Worm (Caenorhabditis elegans) whole organism, L4 larva: Measurements from ENCODE around the gene sec-24.1.

ENCODE experiments used
- D1046.2 ChIP-seq: fragments of 200-800 bp; sonication (Bioruptor generic); IDR thresholded peaks from 2 replicates; pipeline ENCODE4 v1.3.6; 2022; ENCODE audit warnings: missing genetic modification characterization, missing compliant biosample characterization
- F49E8.2 ChIP-seq: sonication (generic microtip); optimal IDR thresholded peaks from 2 replicates; lab custom pipeline; 2016; ENCODE audit warnings: missing compliant biosample characterization, mild to moderate bottlenecking, missing genetic modification characterization, borderline replicate concordance
- T20F7.1 ChIP-seq: fragments of 200-800 bp; sonication (Bioruptor generic); optimal IDR thresholded peaks from 2 replicates; lab custom pipeline; 2018; ENCODE audit warnings: mild to moderate bottlenecking, missing genetic modification characterization, missing compliant biosample characterization
- T26A8.4 ChIP-seq: fragments of 200-800 bp; sonication (Bioruptor generic); IDR thresholded peaks from 2 replicates; pipeline ENCODE4 v1.3.6; 2022; ENCODE audit warnings: missing genetic modification characterization, missing compliant biosample characterization
- Y48G9A.11 ChIP-seq: fragments of 200-800 bp; sonication (Bioruptor generic); IDR thresholded peaks from 2 replicates; pipeline ENCODE4 v1.3.6; 2022; ENCODE audit warnings: missing genetic modification reagents, missing genetic modification characterization, missing compliant biosample characterization
- Y75B8A.6 ChIP-seq: fragments of 200-800 bp; sonication (Bioruptor generic); IDR thresholded peaks from 2 replicates; pipeline ENCODE4 v1.3.6; 2022; ENCODE audit warnings: missing genetic modification reagents, missing genetic modification characterization, missing compliant biosample characterization
- ZK546.5 ChIP-seq, 2 experiments: sonication (generic microtip); optimal IDR thresholded peaks; 2 replicates each; lab custom pipeline; 2017; ENCODE audit warnings: missing biosample characterization in 2 of 2, missing genetic modification characterization in 2 of 2
- aha-1 ChIP-seq: fragments of 150-350 bp; peaks from one replicate; lab custom pipeline; 2014; ENCODE audit warnings: missing biosample characterization, missing genetic modification characterization
- ama-1 ChIP-seq: fragments of 150-350 bp; optimal IDR thresholded peaks from 2 replicates; lab custom pipeline; 2014; ENCODE audit warnings: inconsistent platforms, mixed read lengths
- attf-4 ChIP-seq: sonication (generic microtip); optimal IDR thresholded peaks from 3 replicates; lab custom pipeline; 2017; ENCODE audit warnings: missing biosample characterization, missing genetic modification characterization
- ceh-20 ChIP-seq: fragments of 200-800 bp; sonication (Bioruptor generic); IDR thresholded peaks from 2 replicates; pipeline ENCODE4 v1.3.6; 2022; ENCODE audit warnings: missing genetic modification reagents, missing genetic modification characterization, missing compliant biosample characterization
- ceh-28 ChIP-seq: fragments of 150-350 bp; optimal IDR thresholded peaks from 2 replicates; lab custom pipeline; 2014; ENCODE audit warnings: missing biosample characterization, missing genetic modification reagents, missing genetic modification characterization
- ceh-44 ChIP-seq: fragments of 200-800 bp; sonication (Bioruptor generic); IDR thresholded peaks from 2 replicates; pipeline ENCODE4 v1.3.6; 2022; ENCODE audit warnings: missing genetic modification reagents, missing genetic modification characterization, missing compliant biosample characterization
- ceh-82 ChIP-seq: sonication (generic microtip); optimal IDR thresholded peaks from 2 replicates; lab custom pipeline; 2017; ENCODE audit warnings: missing biosample characterization, missing genetic modification characterization
- ces-1 ChIP-seq: fragments of 150-350 bp; sonication (generic microtip); optimal IDR thresholded peaks from 4 replicates; lab custom pipeline; 2014; ENCODE audit warnings: missing biosample characterization, missing genetic modification reagents, missing genetic modification characterization
- ctbp-1 ChIP-seq: fragments of 200-800 bp; sonication (Bioruptor generic); IDR thresholded peaks from 2 replicates; pipeline ENCODE4 v1.3.6; 2022; ENCODE audit warnings: missing genetic modification reagents, missing genetic modification characterization, missing compliant biosample characterization
- daf-12 ChIP-seq: fragments of 150-350 bp; optimal IDR thresholded peaks from 2 replicates; lab custom pipeline; 2014; ENCODE audit warnings: missing biosample characterization, missing genetic modification reagents, missing genetic modification characterization
- daf-8 ChIP-seq: fragments of 200-800 bp; sonication (Bioruptor generic); IDR thresholded peaks from 2 replicates; pipeline ENCODE4 v1.3.6; 2022; ENCODE audit warnings: missing genetic modification characterization, missing compliant biosample characterization
- dmd-6 ChIP-seq: fragments of 200-800 bp; sonication (Bioruptor generic); IDR thresholded peaks from 2 replicates; pipeline ENCODE4 v1.3.6; 2022; ENCODE audit warnings: missing genetic modification reagents, missing genetic modification characterization, missing compliant biosample characterization
- dmd-8 ChIP-seq: fragments of 200-800 bp; sonication (Bioruptor generic); IDR thresholded peaks from 2 replicates; pipeline ENCODE4 v1.3.6; 2022; ENCODE audit warnings: missing genetic modification characterization, missing compliant biosample characterization
- dpl-1 ChIP-seq: fragments of 150-350 bp; optimal IDR thresholded peaks from 2 replicates; lab custom pipeline; 2014; ENCODE audit warnings: missing biosample characterization, missing genetic modification reagents, missing genetic modification characterization
- duxl-1 ChIP-seq: sonication (generic microtip); optimal IDR thresholded peaks from 2 replicates; lab custom pipeline; 2016; ENCODE audit warnings: mild to moderate bottlenecking, missing genetic modification characterization, moderate library complexity, missing compliant biosample characterization; ENCODE audit not compliant: poor library complexity
- dve-1 ChIP-seq: sonication (generic microtip); optimal IDR thresholded peaks from 2 replicates; lab custom pipeline; 2017; ENCODE audit warnings: antibody characterized with exemption, mild to moderate bottlenecking, missing genetic modification characterization, missing compliant biosample characterization; ENCODE audit not compliant: insufficient read depth
- fkh-10 ChIP-seq: fragments of 150-350 bp; optimal IDR thresholded peaks from 2 replicates; lab custom pipeline; 2014; ENCODE audit warnings: missing biosample characterization, missing genetic modification reagents, missing genetic modification characterization
- fos-1 ChIP-seq: fragments of 150-350 bp; optimal IDR thresholded peaks from 2 replicates; lab custom pipeline; 2014; ENCODE audit warnings: missing biosample characterization, missing genetic modification characterization
- hif-1 ChIP-seq, 2 experiments: sonication (generic microtip); optimal IDR thresholded peaks; 2 replicates each; lab custom pipeline; 2016 to 2017; ENCODE audit warnings: missing compliant biosample characterization in 2 of 2, missing genetic modification characterization in 2 of 2, missing genetic modification reagents in 2 of 2, missing genotype in 2 of 2, mild to moderate bottlenecking in 1 of 2
- hlh-11 ChIP-seq: fragments of 200-800 bp; sonication (Bioruptor generic); optimal IDR thresholded peaks from 2 replicates; lab custom pipeline; 2018; ENCODE audit warnings: mild to moderate bottlenecking, missing genetic modification characterization, missing compliant biosample characterization
- hlh-30 ChIP-seq: sonication (generic microtip); optimal IDR thresholded peaks from 2 replicates; lab custom pipeline; 2017; ENCODE audit warnings: antibody characterized with exemption, mild to moderate bottlenecking, missing genetic modification characterization, missing compliant biosample characterization; ENCODE audit not compliant: insufficient read depth
- jun-1 ChIP-seq: fragments of 150-350 bp; optimal IDR thresholded peaks from 2 replicates; lab custom pipeline; 2014; ENCODE audit warnings: missing biosample characterization, missing genetic modification reagents, missing genetic modification characterization
- lin-1 ChIP-seq: fragments of 200-800 bp; sonication (Bioruptor generic); IDR thresholded peaks from 2 replicates; pipeline ENCODE4 v1.3.6; 2022; ENCODE audit warnings: missing genetic modification reagents, missing genetic modification characterization, missing compliant biosample characterization
- lin-13 ChIP-seq: fragments of 150-350 bp; optimal IDR thresholded peaks from 2 replicates; lab custom pipeline; 2014; ENCODE audit warnings: missing biosample characterization, missing genetic modification reagents, missing genetic modification characterization
- lin-39 ChIP-seq: fragments of 150-350 bp; optimal IDR thresholded peaks from 2 replicates; lab custom pipeline; 2014; ENCODE audit warnings: missing biosample characterization, missing genetic modification reagents, missing genetic modification characterization
- lir-3 ChIP-seq: sonication (generic microtip); optimal IDR thresholded peaks from 2 replicates; lab custom pipeline; 2016; ENCODE audit warnings: mild to moderate bottlenecking, missing genetic modification characterization, missing compliant biosample characterization
- lsy-2 ChIP-seq, 2 experiments: fragments of 150-350 bp in 1 of 2; sonication (generic microtip) in 1 of 2; optimal IDR thresholded peaks; 2 replicates each; lab custom pipeline; 2014 to 2017; ENCODE audit warnings: missing biosample characterization in 2 of 2, missing genetic modification characterization in 2 of 2
- mdl-1 ChIP-seq, 2 experiments: fragments of 150-350 bp in 1 of 2; sonication (generic microtip) in 1 of 2; optimal IDR thresholded peaks; 2 replicates each; lab custom pipeline; 2014 to 2017; ENCODE audit warnings: missing biosample characterization in 2 of 2, missing genetic modification characterization in 2 of 2
- mes-2 ChIP-seq: sonication (generic microtip); optimal IDR thresholded peaks from 2 replicates; lab custom pipeline; 2016; ENCODE audit warnings: missing genotype, mild to moderate bottlenecking, missing genetic modification characterization, missing compliant biosample characterization; ENCODE audit not compliant: poor library complexity, severe bottlenecking
- mxl-2 ChIP-seq: fragments of 200-800 bp; sonication (Bioruptor generic); conservative IDR thresholded peaks from 2 replicates; pipeline ENCODE4 v1.3.6; 2022; ENCODE audit warnings: missing genetic modification reagents, missing genetic modification characterization, missing compliant biosample characterization
- mxl-3 ChIP-seq: fragments of 200-800 bp; sonication (Bioruptor generic); optimal IDR thresholded peaks from 2 replicates; lab custom pipeline; 2018; ENCODE audit warnings: mild to moderate bottlenecking, missing genetic modification characterization, missing compliant biosample characterization
- nhr-102 ChIP-seq: sonication (generic microtip); optimal IDR thresholded peaks from 2 replicates; lab custom pipeline; 2016; ENCODE audit warnings: mild to moderate bottlenecking, missing genetic modification characterization, moderate library complexity, missing compliant biosample characterization
- nhr-28 ChIP-seq: fragments of 150-350 bp; optimal IDR thresholded peaks from 2 replicates; lab custom pipeline; 2014; ENCODE audit warnings: missing biosample characterization, missing genetic modification characterization
- nhr-41 ChIP-seq: fragments of 200-800 bp; sonication (Bioruptor generic); IDR thresholded peaks from 2 replicates; pipeline ENCODE4 v1.3.6; 2022; ENCODE audit warnings: missing genetic modification reagents, missing genetic modification characterization, missing compliant biosample characterization
- nhr-42 ChIP-seq: fragments of 200-800 bp; sonication (Bioruptor generic); IDR thresholded peaks from 2 replicates; pipeline ENCODE4 v1.3.6; 2022; ENCODE audit warnings: missing genetic modification characterization, missing compliant biosample characterization
- nhr-76 ChIP-seq: fragments of 150-350 bp; optimal IDR thresholded peaks from 2 replicates; lab custom pipeline; 2014; ENCODE audit warnings: missing biosample characterization, missing genetic modification characterization
- nhr-77 ChIP-seq: fragments of 150-350 bp; optimal IDR thresholded peaks from 2 replicates; lab custom pipeline; 2014; ENCODE audit warnings: missing biosample characterization, missing genetic modification characterization
- pha-4 ChIP-seq, 2 experiments: fragments of 150-350 bp in 1 of 2; fragments of 200-800 bp in 1 of 2; sonication (Bioruptor generic) in 1 of 2; IDR thresholded peaks in 1 of 2; optimal IDR thresholded peaks in 1 of 2; 2 replicates each; pipeline versions ENCODE4 v1.3.6 to Lab custom; 2014 to 2022; ENCODE audit warnings: missing genetic modification characterization in 2 of 2, missing genetic modification reagents in 2 of 2, missing biosample characterization in 1 of 2, missing compliant biosample characterization in 1 of 2
- php-3 ChIP-seq: fragments of 200-800 bp; sonication (Bioruptor generic); IDR thresholded peaks from 2 replicates; pipeline ENCODE4 v1.3.6; 2022; ENCODE audit warnings: missing genetic modification reagents, missing genetic modification characterization, missing compliant biosample characterization
- rbr-2 ChIP-seq: sonication (generic microtip); optimal IDR thresholded peaks from 2 replicates; lab custom pipeline; 2016; ENCODE audit warnings: missing genotype, missing genetic modification characterization, missing compliant biosample characterization
- snpc-4 ChIP-seq: fragments of 150-350 bp; optimal IDR thresholded peaks from 2 replicates; lab custom pipeline; 2014; ENCODE audit warnings: missing biosample characterization, missing genetic modification characterization
- spr-3 ChIP-seq: fragments of 200-800 bp; sonication (Bioruptor generic); optimal IDR thresholded peaks from 2 replicates; lab custom pipeline; 2018; ENCODE audit warnings: mild to moderate bottlenecking, missing genetic modification characterization, missing compliant biosample characterization
- unc-130 ChIP-seq: sonication (generic microtip); optimal IDR thresholded peaks from 2 replicates; lab custom pipeline; 2016; ENCODE audit warnings: missing genetic modification reagents, missing genetic modification characterization, missing compliant biosample characterization
- unc-39 ChIP-seq: sonication (generic microtip); optimal IDR thresholded peaks from 2 replicates; lab custom pipeline; 2017; ENCODE audit warnings: missing biosample characterization, missing genetic modification characterization

Gene sec-24.1

DNA sequence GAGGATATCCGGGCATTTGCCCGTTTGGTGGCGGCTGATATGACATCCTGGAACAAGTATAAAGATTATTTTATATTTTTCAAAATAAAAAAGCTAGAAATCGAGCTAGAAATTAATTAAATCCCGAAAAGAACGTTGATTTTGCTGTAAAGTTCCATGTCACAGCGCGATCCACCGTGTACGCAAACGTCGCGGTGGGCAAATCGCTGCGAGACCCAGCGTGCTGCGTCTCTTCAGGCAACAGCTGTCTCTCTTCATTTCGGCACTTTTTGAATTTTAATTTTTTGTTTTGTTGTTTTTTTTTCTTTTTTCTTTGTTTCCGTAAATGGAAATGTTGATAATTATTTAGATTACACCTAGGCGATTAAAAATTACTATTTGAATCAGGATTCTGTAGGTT is at the start of gene sec-24.1:
Gene sec-24.1 (minus strand): TSS at position 49 of the 400 bp plus-strand sequence.
- no peak for TF ChIP-seq nhr-76 (tag; lab: Kevin White, UChicago)
- TF ChIP-seq dmd-8 (GFP tag; lab: Robert Waterston, UW) = no peak
- no peak for TF ChIP-seq lir-3 (tag; lab: Kevin White, UChicago)
- peak; percentile 25 for TF ChIP-seq mxl-3 (GFP tag; lab: Kevin White, UChicago)
- TF ChIP-seq lsy-2 (tag; optimal IDR thresholded peaks at IDR 0.05; lab: Kevin White, UChicago) = peak; percentile 99 to 100
- no peak for TF ChIP-seq ces-1
- peak; percentile 77 for TF ChIP-seq ceh-20 (GFP tag; lab: Robert Waterston, UW)
- TF ChIP-seq mxl-2 (GFP tag; lab: Robert Waterston, UW) = no peak
- peak; percentile 53 for TF ChIP-seq jun-1 (tag; lab: Kevin White, UChicago)
- no peak for TF ChIP-seq snpc-4 (tag; lab: Kevin White, UChicago)
- TF ChIP-seq ama-1 (lab: Kevin White, UChicago) = no peak
- TF ChIP-seq mdl-1 (tag; optimal IDR thresholded peaks at IDR 0.05; lab: Kevin White, UChicago) = peak; percentile 25 to 40
- TF ChIP-seq php-3 (GFP tag; lab: Robert Waterston, UW) = peak; percentile 65; the same call in 1 of the 2 replicates
- no peak for TF ChIP-seq Y75B8A.6 (GFP tag; lab: Robert Waterston, UW)
- no peak for TF ChIP-seq F49E8.2 (tag; lab: Kevin White, UChicago)
- TF ChIP-seq lin-1 = no peak
- TF ChIP-seq hlh-11 (tag; lab: Kevin White, UChicago) = peak; percentile 96
- TF ChIP-seq nhr-77 (tag; lab: Kevin White, UChicago) = peak; percentile 83
- no peak for TF ChIP-seq nhr-42 (GFP tag; lab: Robert Waterston, UW)
- peak; percentile 82 for TF ChIP-seq rbr-2
- TF ChIP-seq duxl-1 (tag; lab: Kevin White, UChicago) = peak; percentile 87
- TF ChIP-seq ceh-82 (tag; lab: Kevin White, UChicago) = no peak
- peak; percentile 55 for TF ChIP-seq nhr-28 (tag; lab: Kevin White, UChicago)
- no peak for TF ChIP-seq fos-1 (tag; lab: Kevin White, UChicago)
- TF ChIP-seq unc-130 = peak; percentile 28
- peak in 1 of 2 experiments; percentile 18 for TF ChIP-seq ZK546.5 (tag; optimal IDR thresholded peaks at IDR 0.05; lab: Kevin White, UChicago)
- TF ChIP-seq Y48G9A.11 = no peak
- TF ChIP-seq lin-13 = peak; percentile 52
- TF ChIP-seq aha-1 (tag; lab: Kevin White, UChicago) = peak; percentile 67
- TF ChIP-seq daf-12 (tag; lab: Kevin White, UChicago) = no peak
- peak; percentile 89 for TF ChIP-seq hlh-30 (tag; lab: Kevin White, UChicago)
- peak; percentile 95 for TF ChIP-seq dve-1 (tag; lab: Kevin White, UChicago)
- TF ChIP-seq ceh-44 (GFP tag; lab: Robert Waterston, UW) = peak; percentile 73
- TF ChIP-seq T26A8.4 (GFP tag; lab: Robert Waterston, UW) = peak; percentile 88
- TF ChIP-seq unc-39 = no peak
- no peak for TF ChIP-seq daf-8
- peak; percentile 91 for TF ChIP-seq nhr-102 (tag; lab: Kevin White, UChicago)
- TF ChIP-seq fkh-10 (GFP tag; lab: Kevin White, UChicago) = peak; percentile 42
- peak; percentile 54 for TF ChIP-seq dmd-6 (GFP tag; lab: Robert Waterston, UW)
- peak; percentile 28 for TF ChIP-seq spr-3 (GFP tag; lab: Kevin White, UChicago)
- peak; percentile 84 for TF ChIP-seq pha-4 (GFP tag; IDR thresholded peaks at IDR 0.05; lab: Robert Waterston, UW)
- no peak for TF ChIP-seq pha-4 (tag; optimal IDR thresholded peaks at IDR 0.05; lab: Kevin White, UChicago)
- no peak for TF ChIP-seq nhr-41 (GFP tag; lab: Robert Waterston, UW)
- no peak for TF ChIP-seq attf-4 (tag; lab: Kevin White, UChicago)
- TF ChIP-seq D1046.2 (GFP tag; lab: Robert Waterston, UW) = no peak
- TF ChIP-seq ceh-28 (tag; lab: Kevin White, UChicago) = no peak
- peak; percentile 71 for TF ChIP-seq ctbp-1 (GFP tag; lab: Robert Waterston, UW)
- peak; percentile 93 for TF ChIP-seq mes-2 (tag; lab: Kevin White, UChicago)
- peak; percentile 95 for TF ChIP-seq dpl-1
- TF ChIP-seq T20F7.1 (GFP tag; lab: Kevin White, UChicago) = peak; percentile 71
- TF ChIP-seq lin-39 (tag; lab: Kevin White, UChicago) = no peak
- TF ChIP-seq hif-1 (tag; optimal IDR thresholded peaks at IDR 0.05; lab: Kevin White, UChicago) = peak in 1 of 2 experiments; percentile 69
